Worm (Caenorhabditis elegans): ENCODE results near the gene ced-6.
A peak's percentile ranks its signal among the peaks of the same experiment; 100 is the strongest.

Gene ced-6

DNA sequence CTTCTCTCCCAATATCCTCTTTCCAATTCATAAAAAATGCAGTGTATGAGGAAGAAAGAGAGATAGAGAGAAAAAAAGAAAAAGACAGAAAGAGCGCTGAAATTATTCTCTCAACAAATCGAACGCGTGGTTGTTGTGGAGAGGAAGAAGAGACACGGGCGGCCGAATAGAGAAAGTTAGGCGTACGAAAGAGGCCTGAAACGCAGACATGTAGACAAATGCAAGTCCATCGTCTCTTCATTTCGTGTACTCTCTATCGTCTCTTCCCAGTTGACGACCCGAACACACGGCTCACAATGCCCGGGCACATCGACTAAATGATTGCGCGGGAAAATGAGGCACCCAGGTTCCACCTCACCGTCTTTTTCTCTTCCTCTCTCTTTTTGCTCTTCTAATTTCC, 25.7 kb downstream of the ced-6 start:
- peak; percentile 8 for TF ChIP-seq aha-1 (tag)
- TF ChIP-seq egl-43 (GFP tag; IDR thresholded peaks at IDR 0.05), result 0 out of 2 replicates have a peak, but pooled peaks have one; percentile 69
- peak; percentile 9 for TF ChIP-seq zip-2 (tag; optimal IDR thresholded peaks at IDR 0.05)
- TF ChIP-seq nhr-77 (tag; optimal IDR thresholded peaks at IDR 0.05), result peak; percentile 65
- TF ChIP-seq F37D6.2 (tag; optimal IDR thresholded peaks at IDR 0.05), result peak; percentile 29
- peak in 1 of 2 experiments; percentile 39 for TF ChIP-seq unc-62 (GFP tag; optimal IDR thresholded peaks at IDR 0.05 in 1 of 2)
- no peak for TF ChIP-seq unc-62 (tag; optimal IDR thresholded peaks at IDR 0.05)
- TF ChIP-seq lsy-2 (tag; optimal IDR thresholded peaks at IDR 0.05), result peak; percentile 52 to 76
- TF ChIP-seq lin-29 (GFP tag; IDR thresholded peaks at IDR 0.05), result no peak
- TF ChIP-seq nhr-48 (tag; optimal IDR thresholded peaks at IDR 0.05), result peak; percentile 45
- no peak for TF ChIP-seq F26F4.8 (GFP tag; conservative IDR thresholded peaks at IDR 0.05)
- no peak for TF ChIP-seq nhr-111 (GFP tag; optimal IDR thresholded peaks at IDR 0.05)
- TF ChIP-seq daf-16 (GFP tag; optimal IDR thresholded peaks at IDR 0.05), result peak in 1 of 2 experiments; percentile 16
- TF ChIP-seq daf-16 (tag; optimal IDR thresholded peaks at IDR 0.05), result peak; percentile 40
- TF ChIP-seq nhr-11 (tag; optimal IDR thresholded peaks at IDR 0.05), result peak; percentile 84
- peak; percentile 11 for TF ChIP-seq lin-13 (GFP tag; optimal IDR thresholded peaks at IDR 0.05)
- TF ChIP-seq ama-1 (optimal IDR thresholded peaks at IDR 0.05), result peak; percentile 35
- TF ChIP-seq hif-1 (tag; optimal IDR thresholded peaks at IDR 0.05), result peak in 1 of 2 experiments; percentile 46
- peak; percentile 35; the same call in 1 of the 2 replicates for TF ChIP-seq set-16 (GFP tag; IDR thresholded peaks at IDR 0.05)
- peak; percentile 62 for TF ChIP-seq mes-2 (tag; optimal IDR thresholded peaks at IDR 0.05; ENCODE audit: poor library complexity, severe bottlenecking)
- peak; percentile 43 for TF ChIP-seq pqm-1 (tag; optimal IDR thresholded peaks at IDR 0.05)
- no peak for TF ChIP-seq egl-27 (tag; optimal IDR thresholded peaks at IDR 0.05)
- TF ChIP-seq hmg-1.1 (GFP tag; IDR thresholded peaks at IDR 0.05), result peak; percentile 80
- peak; percentile 29 for TF ChIP-seq duxl-1 (tag; optimal IDR thresholded peaks at IDR 0.05; ENCODE audit: poor library complexity)
- TF ChIP-seq dve-1 (tag; optimal IDR thresholded peaks at IDR 0.05; ENCODE audit: insufficient read depth), result peak; percentile 47
- peak; percentile 86 for TF ChIP-seq hlh-30 (tag; optimal IDR thresholded peaks at IDR 0.05; ENCODE audit: insufficient read depth)
- TF ChIP-seq nhr-102 (tag; optimal IDR thresholded peaks at IDR 0.05), result peak; percentile 18
- peak; percentile 87 for TF ChIP-seq mep-1 (tag; optimal IDR thresholded peaks at IDR 0.05)
- peak; percentile 46 for TF ChIP-seq dpl-1 (GFP tag; optimal IDR thresholded peaks at IDR 0.05)
- peak; percentile 41 to 85 for TF ChIP-seq mdl-1 (tag; optimal IDR thresholded peaks at IDR 0.05)
- peak; percentile 62; the same call in 1 of the 2 replicates for TF ChIP-seq dmd-6 (GFP tag; IDR thresholded peaks at IDR 0.05)
- no peak for TF ChIP-seq zag-1 (tag; optimal IDR thresholded peaks at IDR 0.05)
- TF ChIP-seq rbr-2 (tag; optimal IDR thresholded peaks at IDR 0.05), result peak; percentile 78
- TF ChIP-seq lim-7 (GFP tag; IDR thresholded peaks at IDR 0.05), result no peak
- no peak for TF ChIP-seq lir-3 (tag; optimal IDR thresholded peaks at IDR 0.05)
- peak; percentile 69 for TF ChIP-seq fkh-10 (GFP tag; optimal IDR thresholded peaks at IDR 0.05)
- TF ChIP-seq ceh-20 (GFP tag; IDR thresholded peaks at IDR 0.05), result no peak
- peak; percentile 86 for TF ChIP-seq nhr-28 (tag; optimal IDR thresholded peaks at IDR 0.05)
- peak; percentile 90 for TF ChIP-seq hlh-11 (tag; optimal IDR thresholded peaks at IDR 0.05)
- peak; percentile 91 for TF ChIP-seq mxl-3 (GFP tag; optimal IDR thresholded peaks at IDR 0.05)

DNA sequence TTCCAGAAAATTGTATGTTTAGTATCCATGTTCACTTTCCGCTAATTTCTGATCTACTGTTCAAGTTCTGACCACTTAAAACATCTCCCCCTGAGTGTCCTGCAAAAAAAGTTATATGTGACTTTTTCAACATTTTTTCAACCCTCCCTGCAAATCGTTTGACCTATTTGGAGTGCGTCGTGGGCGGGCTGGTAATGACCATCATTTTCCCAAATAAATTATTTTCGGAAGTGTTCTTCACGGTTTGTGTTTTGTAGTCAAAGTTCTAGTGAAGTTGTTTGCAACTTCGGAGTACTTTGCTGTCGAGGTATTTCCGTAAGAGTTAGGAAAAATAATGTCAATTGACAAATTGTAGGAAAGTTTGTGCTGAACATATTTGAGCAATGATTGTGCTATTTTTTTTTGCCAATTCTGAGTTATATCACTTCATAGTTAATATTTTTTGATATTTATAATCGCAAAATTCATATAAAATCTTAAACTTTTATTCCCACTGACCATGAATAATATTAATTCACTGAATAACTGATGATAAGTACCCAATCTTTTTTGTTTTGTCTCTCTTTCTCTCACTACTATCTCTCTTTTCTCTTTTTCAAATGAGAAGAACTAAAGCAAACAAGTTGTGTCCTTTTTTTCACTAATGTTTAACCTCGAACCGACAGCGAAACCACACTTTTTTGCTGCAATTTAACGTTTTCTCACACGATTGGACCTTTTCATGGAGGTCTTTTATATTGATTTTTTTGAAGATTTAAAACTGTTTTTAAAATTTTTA, 26.9 kb downstream of the ced-6 start:
- TF ChIP-seq aha-1 (tag) (peak; percentile 85), nhr-102 (tag; optimal IDR thresholded peaks at IDR 0.05) (no peak), ceh-62 (tag; optimal IDR thresholded peaks at IDR 0.05) (no peak), daf-16 (GFP tag; optimal IDR thresholded peaks at IDR 0.05) (no peak), daf-16 (tag; optimal IDR thresholded peaks at IDR 0.05) (peak; percentile 27), dpl-1 (GFP tag; optimal IDR thresholded peaks at IDR 0.05) (no peak), unc-62 (GFP tag; optimal IDR thresholded peaks at IDR 0.05 in 1 of 2) (peak in 1 of 2 experiments; percentile 78), unc-62 (tag; optimal IDR thresholded peaks at IDR 0.05) (no peak), nhr-28 (tag; optimal IDR thresholded peaks at IDR 0.05) (peak; percentile 66)

Measured in whole organism, L4 larva.